Fruit fly (Drosophila melanogaster) whole organism, prepupa: ENCODE data around the gene CG8379.

ENCODE experiments used
- Blimp-1 ChIP-seq: fragments of 200-800 bp; sonication (Bioruptor generic); optimal IDR thresholded peaks from 3 replicates; lab custom pipeline; 2017; ENCODE audit warnings: missing biosample characterization, missing genetic modification characterization, mild to moderate bottlenecking, moderate library complexity, missing genetic modification reagents
- CG8119 ChIP-seq: fragments of 200-800 bp; sonication (Bioruptor generic); IDR thresholded peaks from 3 replicates; pipeline ENCODE4 v1.3.6; 2022; ENCODE audit warnings: missing biosample characterization, missing genetic modification characterization
- Gug ChIP-seq: fragments of 200-800 bp; sonication (Bioruptor generic); IDR thresholded peaks from 2 replicates; pipeline ENCODE4 v1.3.6; 2022; ENCODE audit warnings: missing biosample characterization, missing genetic modification characterization
- Sox102F ChIP-seq: fragments of 200-800 bp; sonication (Bioruptor generic); optimal IDR thresholded peaks from 2 replicates; lab custom pipeline; 2016; ENCODE audit warnings: missing biosample characterization, mild to moderate bottlenecking, missing genetic modification characterization
- eg ChIP-seq: fragments of 200-800 bp; sonication (Bioruptor generic); IDR thresholded peaks from 3 replicates; pipeline ENCODE4 v1.3.6; 2022; ENCODE audit warnings: missing biosample characterization, missing genetic modification characterization
- fd85E ChIP-seq: fragments of 200-800 bp; sonication (Bioruptor generic); optimal IDR thresholded peaks from 3 replicates; lab custom pipeline; 2016; ENCODE audit warnings: missing biosample characterization, missing genetic modification characterization

- TF ChIP-seq eg (GFP tag; lab: Robert Waterston, UW) (peak; percentile 73; the same call in 2 of the 3 replicates), Sox102F (GFP tag; lab: Kevin White, UChicago) (peak; percentile 37), Gug (GFP tag; lab: Robert Waterston, UW) (no peak), CG8119 (peak; percentile 80), Blimp-1 (GFP tag; lab: Kevin White, UChicago) (peak; percentile 94), fd85E (GFP tag; lab: Kevin White, UChicago) (no peak)
Measured at dm6 chr3R:8792463-8793175, 31.6 kb upstream of the CG8379 start.
